Fruit fly (Drosophila melanogaster) whole organism, embryonic: ENCODE results near the gene CCDC53.
A peak's percentile ranks its signal among the peaks of the same experiment; 100 is the strongest.

Experiments
- B-H2 ChIP-seq: fragments of 200-800 bp; sonication (Bioruptor generic); optimal IDR thresholded peaks from 2 replicates; lab custom pipeline; 2018; ENCODE audit warnings: missing biosample characterization, mild to moderate bottlenecking, missing genetic modification characterization
- BtbVII ChIP-seq: fragments of 200-800 bp; sonication (Bioruptor generic); optimal IDR thresholded peaks from 3 replicates; lab custom pipeline; 2017; ENCODE audit warnings: missing biosample characterization, mild to moderate bottlenecking, missing genetic modification characterization
- C15 ChIP-seq: fragments of 200-800 bp; sonication (Bioruptor generic); IDR thresholded peaks from 3 replicates; pipeline ENCODE4 v1.3.6; 2022; ENCODE audit warnings: missing biosample characterization, missing genetic modification characterization
- CG10431 ChIP-seq: fragments of 200-800 bp; sonication (Bioruptor generic); optimal IDR thresholded peaks from 3 replicates; lab custom pipeline; 2018; ENCODE audit warnings: missing biosample characterization, mild to moderate bottlenecking, missing genetic modification characterization
- CG12104 ChIP-seq: fragments of 200-800 bp; sonication (Bioruptor generic); optimal IDR thresholded peaks from 3 replicates; lab custom pipeline; 2016; ENCODE audit warnings: missing biosample characterization, missing genetic modification characterization
- CG12155 ChIP-seq: fragments of 200-800 bp; sonication (Bioruptor generic); optimal IDR thresholded peaks from 3 replicates; lab custom pipeline; 2016; ENCODE audit warnings: missing biosample characterization, missing genetic modification characterization
- CG12744 ChIP-seq: fragments of 200-800 bp; sonication (Bioruptor generic); optimal IDR thresholded peaks from 2 replicates; lab custom pipeline; 2016; ENCODE audit warnings: missing biosample characterization, missing genetic modification characterization
- CG13287 ChIP-seq: fragments of 200-800 bp; sonication (Bioruptor generic); IDR thresholded peaks from 2 replicates; pipeline ENCODE4 v1.3.6; 2022; ENCODE audit warnings: missing biosample characterization, missing genetic modification characterization; ENCODE audit not compliant: partially characterized antibody
- CG13775 ChIP-seq: fragments of 200-800 bp; sonication (Bioruptor generic); optimal IDR thresholded peaks from 3 replicates; lab custom pipeline; 2017; ENCODE audit warnings: missing biosample characterization, mild to moderate bottlenecking, missing genetic modification characterization
- CG1529 ChIP-seq: fragments of 200-800 bp; sonication (Bioruptor generic); optimal IDR thresholded peaks from 3 replicates; lab custom pipeline; 2018; ENCODE audit warnings: missing biosample characterization, missing genetic modification characterization
- CG1603 ChIP-seq: fragments of 200-800 bp; sonication (Bioruptor generic); optimal IDR thresholded peaks from 2 replicates; lab custom pipeline; 2019; ENCODE audit warnings: missing biosample characterization, mild to moderate bottlenecking, missing genetic modification characterization, moderate library complexity
- CG16813 ChIP-seq: fragments of 200-800 bp; sonication (Bioruptor generic); IDR thresholded peaks from 3 replicates; pipeline ENCODE4 v1.3.6; 2022; ENCODE audit warnings: missing biosample characterization, missing genetic modification characterization; ENCODE audit not compliant: partially characterized antibody
- CG18262 ChIP-seq: fragments of 200-800 bp; optimal IDR thresholded peaks from 3 replicates; lab custom pipeline; 2019; ENCODE audit warnings: missing biosample characterization, mild to moderate bottlenecking, missing genetic modification characterization, moderate library complexity
- CG2129 ChIP-seq: fragments of 200-800 bp; sonication (Bioruptor generic); IDR thresholded peaks from 2 replicates; pipeline ENCODE4 v1.3.6; 2022; ENCODE audit warnings: missing biosample characterization, missing genetic modification characterization; ENCODE audit not compliant: partially characterized antibody
- CG32772 ChIP-seq: fragments of 200-800 bp; sonication (Bioruptor generic); IDR thresholded peaks from 2 replicates; pipeline ENCODE4 v1.3.6; 2022; ENCODE audit warnings: missing biosample characterization, missing genetic modification characterization
- CG3847 ChIP-seq: fragments of 200-800 bp; sonication (Bioruptor generic); IDR thresholded peaks from 2 replicates; pipeline ENCODE4 v1.3.6; 2022; ENCODE audit warnings: missing biosample characterization, missing genetic modification characterization
- CG3995 ChIP-seq: fragments of 200-800 bp; sonication (Bioruptor generic); optimal IDR thresholded peaks from 3 replicates; lab custom pipeline; 2016; ENCODE audit warnings: missing biosample characterization, missing genetic modification characterization
- CG7357 ChIP-seq: fragments of 200-800 bp; sonication (Bioruptor generic); IDR thresholded peaks from 3 replicates; pipeline ENCODE4 v1.3.6; 2022; ENCODE audit warnings: missing biosample characterization, missing genetic modification characterization
- CG7372 ChIP-seq: fragments of 200-800 bp; sonication (Bioruptor generic); IDR thresholded peaks from 2 replicates; pipeline ENCODE4 v1.3.6; 2022; ENCODE audit warnings: missing biosample characterization, missing genetic modification characterization
- CG7556 ChIP-seq: fragments of 200-800 bp; sonication (Bioruptor generic); optimal IDR thresholded peaks from 2 replicates; lab custom pipeline; 2017; ENCODE audit warnings: missing biosample characterization, mild to moderate bottlenecking, missing genetic modification characterization
- Fer1 ChIP-seq: fragments of 200-800 bp; sonication (Bioruptor generic); optimal IDR thresholded peaks from 2 replicates; lab custom pipeline; 2017; ENCODE audit warnings: missing biosample characterization, mild to moderate bottlenecking, missing genetic modification characterization
- H15 ChIP-seq: fragments of 200-800 bp; sonication (Bioruptor generic); IDR thresholded peaks from 3 replicates; pipeline ENCODE4 v1.3.6; 2022; ENCODE audit warnings: missing biosample characterization, missing genetic modification characterization
- Hmx ChIP-seq: fragments of 200-800 bp; sonication (Bioruptor generic); optimal IDR thresholded peaks from 2 replicates; lab custom pipeline; 2016; ENCODE audit warnings: missing biosample characterization, missing genetic modification characterization
- Lhr ChIP-seq: fragments of 200-800 bp; sonication (Bioruptor generic); optimal IDR thresholded peaks from 3 replicates; lab custom pipeline; 2017; ENCODE audit warnings: mild to moderate bottlenecking, missing biosample characterization, missing genetic modification reagents, missing genetic modification characterization
- MBD-R2 ChIP-seq: fragments of 200-800 bp; sonication (Bioruptor generic); IDR thresholded peaks from 2 replicates; pipeline ENCODE4 v1.3.6; 2022; ENCODE audit warnings: missing biosample characterization, missing genetic modification characterization
- Nf-YB ChIP-seq: fragments of 200-800 bp; sonication (Bioruptor generic); optimal IDR thresholded peaks from 3 replicates; lab custom pipeline; 2019; ENCODE audit warnings: missing biosample characterization, mild to moderate bottlenecking, missing genetic modification characterization, moderate library complexity
- Sox102F ChIP-seq: fragments of 200-800 bp; sonication (Bioruptor generic); optimal IDR thresholded peaks from 2 replicates; lab custom pipeline; 2018; ENCODE audit warnings: missing biosample characterization, mild to moderate bottlenecking, missing genetic modification characterization, moderate library complexity
- Stat92E ChIP-seq, 3 experiments: fragments of >200 bp in 2 of 3; fragments of 200-800 bp in 1 of 3; sonication (Bioruptor generic) in 1 of 3; optimal IDR thresholded peaks; 2 replicates each; lab custom pipeline; 2017 to 2019; ENCODE audit warnings: missing biosample characterization in 3 of 3, missing genetic modification characterization in 3 of 3, mild to moderate bottlenecking in 1 of 3, moderate library complexity in 1 of 3
- Tbp ChIP-seq: fragments of >200 bp; optimal IDR thresholded peaks from 2 replicates; lab custom pipeline; 2018; ENCODE audit warnings: missing biosample characterization, missing genetic modification characterization
- Xrp1 ChIP-seq: fragments of 200-800 bp; sonication (Bioruptor generic); IDR thresholded peaks from 2 replicates; pipeline ENCODE4 v1.3.6; 2022; ENCODE audit warnings: missing biosample characterization, missing genetic modification characterization
- ci ChIP-seq: fragments of 200-800 bp; sonication (Bioruptor generic); IDR thresholded peaks from 3 replicates; pipeline ENCODE4 v1.3.6; 2022; ENCODE audit warnings: missing biosample characterization, missing genetic modification characterization
- en ChIP-seq: fragments of 200-800 bp; sonication (Bioruptor generic); optimal IDR thresholded peaks from 2 replicates; lab custom pipeline; 2016; ENCODE audit warnings: missing biosample characterization, missing genetic modification characterization
- fd96Cb ChIP-seq: fragments of 200-800 bp; sonication (Bioruptor generic); optimal IDR thresholded peaks from 2 replicates; lab custom pipeline; 2018; ENCODE audit warnings: missing biosample characterization, mild to moderate bottlenecking, missing genetic modification characterization, moderate library complexity
- fru ChIP-seq: fragments of >200 bp; optimal IDR thresholded peaks from 2 replicates; lab custom pipeline; 2017
- gfzf ChIP-seq: fragments of 200-800 bp; sonication (Bioruptor generic); optimal IDR thresholded peaks from 2 replicates; lab custom pipeline; 2016; ENCODE audit warnings: missing biosample characterization, mild to moderate bottlenecking, missing genetic modification characterization, moderate library complexity
- nom ChIP-seq: fragments of 200-800 bp; sonication (Bioruptor generic); optimal IDR thresholded peaks from 2 replicates; lab custom pipeline; 2017; ENCODE audit warnings: missing biosample characterization, missing genetic modification characterization, mild to moderate bottlenecking, moderate library complexity, missing genetic modification reagents
- oc ChIP-seq: fragments of 200-800 bp; sonication (Bioruptor generic); optimal IDR thresholded peaks from 2 replicates; lab custom pipeline; 2018; ENCODE audit warnings: missing biosample characterization, mild to moderate bottlenecking, missing genetic modification characterization, moderate library complexity
- rib ChIP-seq: fragments of 200-800 bp; sonication (Bioruptor generic); IDR thresholded peaks from 2 replicates; pipeline ENCODE4 v1.3.6; 2022; ENCODE audit warnings: missing biosample characterization, missing genetic modification characterization
- salm ChIP-seq: fragments of 200-800 bp; sonication (Bioruptor generic); optimal IDR thresholded peaks from 2 replicates; lab custom pipeline; 2018; ENCODE audit warnings: missing biosample characterization, mild to moderate bottlenecking, missing genetic modification characterization
- schlank ChIP-seq: fragments of 200-800 bp; sonication (Bioruptor generic); optimal IDR thresholded peaks from 2 replicates; lab custom pipeline; 2018; ENCODE audit warnings: missing biosample characterization, mild to moderate bottlenecking, missing genetic modification characterization
- slou ChIP-seq: fragments of 200-800 bp; sonication (Bioruptor generic); optimal IDR thresholded peaks from 3 replicates; lab custom pipeline; 2016; ENCODE audit warnings: missing biosample characterization, missing genetic modification characterization
- sob ChIP-seq: fragments of 200-800 bp; sonication (Bioruptor generic); IDR thresholded peaks from 2 replicates; pipeline ENCODE4 v1.3.6; 2022; ENCODE audit warnings: missing biosample characterization, missing genetic modification characterization
- ssp ChIP-seq: fragments of 200-800 bp; sonication (Bioruptor generic); IDR thresholded peaks from 2 replicates; pipeline ENCODE4 v1.3.6; 2022; ENCODE audit warnings: missing biosample characterization, missing genetic modification characterization
- tin ChIP-seq: fragments of 200-800 bp; sonication (Bioruptor generic); optimal IDR thresholded peaks from 3 replicates; lab custom pipeline; 2016; ENCODE audit warnings: missing biosample characterization, missing genetic modification characterization
- tio ChIP-seq: fragments of 200-800 bp; sonication (Bioruptor generic); optimal IDR thresholded peaks from 2 replicates; lab custom pipeline; 2017; ENCODE audit warnings: missing biosample characterization, missing genetic modification characterization, inconsistent platforms
- wek ChIP-seq: fragments of 200-800 bp; sonication (Bioruptor generic); optimal IDR thresholded peaks from 3 replicates; lab custom pipeline; 2018; ENCODE audit warnings: missing biosample characterization, mild to moderate bottlenecking, missing genetic modification characterization, moderate library complexity

CCDC53 gene

DNA sequence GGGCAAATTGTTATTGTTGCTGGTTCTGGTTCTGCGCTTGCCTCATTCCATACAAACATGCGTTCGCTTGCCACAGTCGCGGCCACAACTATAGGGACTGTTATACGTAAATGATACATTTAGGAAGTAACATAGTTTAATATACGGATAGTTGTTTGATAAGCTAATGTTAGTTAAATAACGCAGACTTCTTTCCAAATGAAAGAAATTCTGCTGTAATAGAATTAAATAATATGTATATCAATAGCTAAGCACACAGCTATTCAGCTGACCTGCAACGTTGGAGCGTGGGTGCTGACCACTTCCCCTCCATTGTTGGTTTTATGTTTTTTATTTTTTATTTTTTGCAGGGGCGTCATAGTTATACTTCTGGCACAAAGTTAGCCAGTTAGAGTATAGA lies 6.2 kb upstream of the CCDC53 start (continued):
- TF ChIP-seq Sox102F (GFP tag; lab: Kevin White, UChicago) (peak; percentile 74), CG7556 (GFP tag; lab: Kevin White, UChicago) (peak; percentile 53), C15 (GFP tag; lab: Robert Waterston, UW) (0 out of 3 replicates have a peak, but pooled peaks have one; percentile 26), sob (GFP tag; lab: Robert Waterston, UW) (peak; percentile 27; the same call in 1 of the 2 replicates), CG1603 (tag; lab: Kevin White, UChicago) (peak; percentile 71), CG16813 (no peak), Lhr (GFP tag; lab: Kevin White, UChicago) (no peak), H15 (peak; percentile 61; the same call in 2 of the 3 replicates), CG12155 (GFP tag; lab: Kevin White, UChicago) (peak; percentile 21), Fer1 (peak; percentile 76), Xrp1 (GFP tag; lab: Robert Waterston, UW) (peak; percentile 79), nom (GFP tag; lab: Kevin White, UChicago) (no peak), CG13287 (GFP tag; lab: Robert Waterston, UW) (no peak), fru (no peak), Hmx (GFP tag; lab: Kevin White, UChicago) (no peak), oc (no peak), CG1529 (no peak), ci (GFP tag; lab: Robert Waterston, UW) (peak; percentile 77), CG12104 (peak; percentile 18), Tbp (no peak), CG3995 (GFP tag; lab: Kevin White, UChicago) (no peak), CG7357 (GFP tag; lab: Robert Waterston, UW) (peak; percentile 44; the same call in 1 of the 3 replicates), CG32772 (GFP tag; lab: Robert Waterston, UW) (peak; percentile 52; the same call in 1 of the 2 replicates), CG7372 (peak; percentile 68), BtbVII (GFP tag; lab: Kevin White, UChicago) (peak; percentile 27), tio (GFP tag; lab: Kevin White, UChicago) (peak; percentile 29), tin (GFP tag; lab: Kevin White, UChicago) (peak; percentile 37), fd96Cb (tag; lab: Kevin White, UChicago) (peak; percentile 50), CG3847 (GFP tag; lab: Robert Waterston, UW) (peak; percentile 43), CG2129 (GFP tag; lab: Robert Waterston, UW) (no peak)

dm6 chr2L:8039688-8040087 lies 1.2 kb upstream of the CCDC53 start, which contains the start of gene CG7367:
TSS of gene CG7367 (minus strand) at chr2L:8039788.
- no peak for TF ChIP-seq salm (tag; lab: Kevin White, UChicago)
- TF ChIP-seq CG13775, result no peak
- no peak for TF ChIP-seq CG10431
- TF ChIP-seq CG18262 (tag; lab: Kevin White, UChicago), result no peak
- no peak for TF ChIP-seq ci (GFP tag; lab: Robert Waterston, UW)
- TF ChIP-seq B-H2 (GFP tag; lab: Kevin White, UChicago), result no peak
- TF ChIP-seq MBD-R2 (GFP tag; lab: Robert Waterston, UW), result no peak
- no peak for TF ChIP-seq wek (GFP tag; lab: Kevin White, UChicago)
- TF ChIP-seq rib, result no peak
- TF ChIP-seq en, result no peak
- no peak for TF ChIP-seq gfzf
- TF ChIP-seq Stat92E (GFP tag; optimal IDR thresholded peaks at IDR 0.05; lab: Kevin White, UChicago), result no peak
- no peak for TF ChIP-seq Nf-YB
- no peak for TF ChIP-seq schlank
- TF ChIP-seq CG12744 (GFP tag; lab: Kevin White, UChicago), result no peak
- TF ChIP-seq slou (GFP tag; lab: Kevin White, UChicago), result no peak
- TF ChIP-seq ssp (GFP tag; lab: Robert Waterston, UW), result no peak
